Fruit fly (Drosophila melanogaster): Measurements from ENCODE around the gene Vha100-5.

The Vha100-5 gene

DNA sequence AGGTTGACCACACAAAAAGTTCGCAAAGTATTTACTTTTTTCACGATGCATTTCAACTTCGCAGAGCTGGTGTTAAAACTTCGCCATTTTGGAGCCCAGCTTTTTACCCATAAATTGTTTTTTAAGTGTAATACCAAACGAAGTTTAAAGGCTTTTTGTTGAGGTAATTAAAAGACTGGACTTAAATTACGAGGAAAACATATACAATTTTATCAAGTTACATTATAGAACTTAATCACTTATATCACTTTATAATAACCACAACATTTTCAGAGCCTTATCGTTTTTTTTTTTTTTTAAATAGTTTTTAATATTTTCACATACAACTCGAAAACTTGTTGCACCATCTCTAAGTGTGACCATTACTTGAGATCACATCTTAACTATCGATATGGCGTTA lies 49.3 kb downstream of the Vha100-5 start, which contains the start of gene CG14931:
Gene CG14931 (plus strand): TSS at position 301 of the 400 bp plus-strand sequence.
- TF ChIP-seq Ets21C (GFP tag; optimal IDR thresholded peaks at IDR 0.05): no peak

DNA sequence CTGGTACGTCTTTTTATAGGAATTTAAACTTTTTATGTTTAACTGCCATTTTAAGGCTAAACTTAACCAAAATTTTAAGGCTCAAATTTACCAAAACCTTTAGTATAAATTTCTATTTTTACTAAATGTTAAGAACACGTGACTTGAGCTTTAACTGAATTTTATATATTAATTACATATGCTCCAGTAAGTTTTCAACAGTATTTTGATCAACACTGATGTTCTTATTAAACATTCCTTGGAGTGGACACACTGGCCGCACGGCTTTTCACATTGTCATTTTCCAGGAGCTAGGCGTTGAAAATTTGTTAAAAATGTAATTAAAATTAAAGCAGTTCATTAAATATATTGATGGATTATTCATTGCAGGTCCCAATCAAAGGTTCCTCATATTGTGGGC lies 50.9 kb downstream of the Vha100-5 start, which contains the start of gene CG14932:
Gene CG14932 (plus strand): TSS at position 230 of the 400 bp plus-strand sequence.
- TF ChIP-seq CG7368 (GFP tag; optimal IDR thresholded peaks at IDR 0.05): no peak
- TF ChIP-seq CG11902 (GFP tag; optimal IDR thresholded peaks at IDR 0.05): no peak
- TF ChIP-seq salr (GFP tag; optimal IDR thresholded peaks at IDR 0.05): no peak
- TF ChIP-seq CG32006 (GFP tag; optimal IDR thresholded peaks at IDR 0.05): no peak
- no peak for TF ChIP-seq cyc (GFP tag; optimal IDR thresholded peaks at IDR 0.05)
- no peak for TF ChIP-seq Hr38 (GFP tag; optimal IDR thresholded peaks at IDR 0.05)
- no peak for TF ChIP-seq Eip78C (GFP tag)
- TF ChIP-seq CG34406 (GFP tag; optimal IDR thresholded peaks at IDR 0.05): no peak
- no peak for TF ChIP-seq pdm3 (GFP tag; optimal IDR thresholded peaks at IDR 0.05)
- no peak for TF ChIP-seq achi (GFP tag; optimal IDR thresholded peaks at IDR 0.05)
- no peak for TF ChIP-seq svp (GFP tag)
- TF ChIP-seq Sox15 (GFP tag; optimal IDR thresholded peaks at IDR 0.05): no peak
- TF ChIP-seq CG6163 (GFP tag; IDR thresholded peaks at IDR 0.05): no peak
- no peak for TF ChIP-seq Sox102F (GFP tag; optimal IDR thresholded peaks at IDR 0.05)
- TF ChIP-seq CG10631 (GFP tag; optimal IDR thresholded peaks at IDR 0.05): no peak
- no peak for TF ChIP-seq CG11294 (GFP tag; IDR thresholded peaks at IDR 0.05)

DNA sequence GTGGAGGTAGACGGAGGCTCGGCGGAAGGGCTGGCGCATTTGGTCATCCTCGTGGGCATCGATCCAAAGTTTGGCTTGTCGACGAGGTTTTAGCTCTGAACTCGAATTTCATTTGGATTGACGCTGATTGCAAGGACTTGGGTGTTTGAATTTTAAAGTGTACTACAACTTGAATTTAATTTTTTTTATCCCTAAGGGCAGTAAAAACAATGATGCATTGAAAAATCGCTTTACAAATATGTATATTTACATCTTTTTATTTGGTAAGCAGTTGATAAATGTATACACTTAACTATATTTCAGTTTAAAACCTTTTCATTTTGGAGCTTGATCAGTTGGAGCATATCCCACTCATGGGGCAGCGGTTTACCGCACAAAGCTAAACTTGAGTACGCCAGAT lies 53.5 kb downstream of the Vha100-5 start, which contains the start of gene Tsp33B:
Gene Tsp33B (minus strand): TSS at position 101 of the 400 bp plus-strand sequence.
- no peak for TF ChIP-seq CG6808 (GFP tag; optimal IDR thresholded peaks at IDR 0.05)
- TF ChIP-seq fkh (GFP tag; optimal IDR thresholded peaks at IDR 0.05): no peak
- no peak for TF ChIP-seq CG3919 (GFP tag; optimal IDR thresholded peaks at IDR 0.05)
- no peak for TF ChIP-seq spab (GFP tag; optimal IDR thresholded peaks at IDR 0.05)
- no peak for TF ChIP-seq Eip78C (GFP tag)
- no peak for TF ChIP-seq pdm3 (GFP tag; optimal IDR thresholded peaks at IDR 0.05)
- no peak for TF ChIP-seq salr (GFP tag; optimal IDR thresholded peaks at IDR 0.05)
- no peak for TF ChIP-seq CG3032 (tag; optimal IDR thresholded peaks at IDR 0.05)
- no peak for TF ChIP-seq acj6 (GFP tag; optimal IDR thresholded peaks at IDR 0.05)
- no peak for TF ChIP-seq CG11762 (GFP tag; optimal IDR thresholded peaks at IDR 0.05; ENCODE audit: insufficient read depth)
- no peak for TF ChIP-seq Sox14 (GFP tag; optimal IDR thresholded peaks at IDR 0.05)
- TF ChIP-seq achi (GFP tag; optimal IDR thresholded peaks at IDR 0.05): no peak
- TF ChIP-seq CG15336 (GFP tag; IDR thresholded peaks at IDR 0.05): no peak
- no peak for TF ChIP-seq eg (GFP tag; IDR thresholded peaks at IDR 0.05)
- no peak for TF ChIP-seq Blimp-1 (GFP tag; optimal IDR thresholded peaks at IDR 0.05)
- no peak for TF ChIP-seq svp (GFP tag)
- no peak for TF ChIP-seq Eip75B (GFP tag; optimal IDR thresholded peaks at IDR 0.05)
- no peak for TF ChIP-seq Smox (GFP tag; optimal IDR thresholded peaks at IDR 0.05)
- TF ChIP-seq CG1621 (tag; optimal IDR thresholded peaks at IDR 0.05): no peak

DNA sequence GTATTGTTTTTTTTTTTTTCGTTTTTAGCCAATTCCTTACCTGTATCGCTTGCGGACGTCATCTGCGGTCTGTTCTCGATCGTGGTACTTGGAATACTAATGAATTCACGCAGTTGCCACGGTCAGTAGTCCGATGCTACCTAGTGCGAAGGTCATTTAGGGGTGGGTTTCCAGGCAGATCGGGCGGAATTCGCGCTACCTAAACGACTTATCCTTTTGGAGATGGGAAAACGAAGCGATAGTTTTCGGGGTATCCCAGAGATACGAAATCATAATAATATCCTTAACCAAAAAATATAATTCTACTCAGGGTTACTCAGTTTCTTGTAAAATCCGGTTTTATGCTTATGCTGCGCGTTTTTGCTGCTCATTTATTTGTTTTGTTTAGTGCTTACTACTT lies 55.2 kb downstream of the Vha100-5 start, which contains the start of gene CG14937:
Gene CG14937 (minus strand): TSS at position 101 of the 400 bp plus-strand sequence.
- no peak for TF ChIP-seq Ets96B (tag; optimal IDR thresholded peaks at IDR 0.05)
- TF ChIP-seq CG4318 (GFP tag; optimal IDR thresholded peaks at IDR 0.05): no peak
- TF ChIP-seq Ets21C (GFP tag; optimal IDR thresholded peaks at IDR 0.05): no peak
- TF ChIP-seq CG11762 (GFP tag; optimal IDR thresholded peaks at IDR 0.05; ENCODE audit: insufficient read depth): no peak
- no peak for TF ChIP-seq CG10631 (GFP tag; optimal IDR thresholded peaks at IDR 0.05)
- TF ChIP-seq CG11902 (GFP tag; optimal IDR thresholded peaks at IDR 0.05): no peak
- no peak for TF ChIP-seq pdm3 (GFP tag; optimal IDR thresholded peaks at IDR 0.05)
- TF ChIP-seq net (GFP tag; optimal IDR thresholded peaks at IDR 0.05): no peak
- TF ChIP-seq Lpt (GFP tag; optimal IDR thresholded peaks at IDR 0.05): no peak
- no peak for TF ChIP-seq Sox102F (GFP tag; optimal IDR thresholded peaks at IDR 0.05)
- TF ChIP-seq CG15336 (GFP tag; IDR thresholded peaks at IDR 0.05): no peak
- no peak for TF ChIP-seq CG1621 (tag; optimal IDR thresholded peaks at IDR 0.05)

All from whole organism, prepupa.